Worm (Caenorhabditis elegans) whole organism, midembryonic: ENCODE measurements around the gene epi-1.
"Not testable (repeated sequence)": the region's sequence is repeated elsewhere in the genome, so short reads cannot be mapped to it uniquely, and the experiment has no call there.

ENCODE experiments used
- T22C8.4 ChIP-seq: fragments of 200-800 bp; sonication (Bioruptor generic); IDR thresholded peaks from 2 replicates; pipeline ENCODE4 v1.3.6; 2022; ENCODE audit warnings: missing genetic modification characterization, missing compliant biosample characterization
- cog-1 ChIP-seq: sonication (generic microtip); optimal IDR thresholded peaks from 2 replicates; lab custom pipeline; 2016; ENCODE audit warnings: missing genetic modification characterization, missing compliant biosample characterization
- flt-1 ChIP-seq: fragments of 200-800 bp; sonication (Bioruptor generic); IDR thresholded peaks from 2 replicates; pipeline ENCODE4 v1.3.6; 2022; ENCODE audit warnings: missing genetic modification characterization, missing compliant biosample characterization
- klf-2 ChIP-seq: fragments of 200-800 bp; sonication (Bioruptor generic); conservative IDR thresholded peaks from 2 replicates; pipeline ENCODE4 v1.3.6; 2022; ENCODE audit warnings: missing genetic modification reagents, missing genetic modification characterization, missing compliant biosample characterization
- med-1 ChIP-seq: sonication (generic microtip); optimal IDR thresholded peaks from 2 replicates; lab custom pipeline; 2017; ENCODE audit warnings: missing genetic modification characterization, mild to moderate bottlenecking, missing compliant biosample characterization, antibody characterized with exemption, missing genetic modification reagents; ENCODE audit not compliant: insufficient read depth
- ref-1 ChIP-seq: fragments of 200-800 bp; sonication (Bioruptor generic); conservative IDR thresholded peaks from 2 replicates; pipeline ENCODE4 v1.3.6; 2022; ENCODE audit warnings: missing genetic modification reagents, missing genetic modification characterization, missing compliant biosample characterization
- tab-1 ChIP-seq: fragments of 200-800 bp; sonication (Bioruptor generic); IDR thresholded peaks from 2 replicates; pipeline ENCODE4 v1.3.6; 2022; ENCODE audit warnings: missing genetic modification characterization, missing compliant biosample characterization
- ztf-23 ChIP-seq: fragments of 200-800 bp; sonication (Bioruptor generic); IDR thresholded peaks from 2 replicates; pipeline ENCODE4 v1.3.6; 2022; ENCODE audit warnings: missing genetic modification reagents, missing genetic modification characterization, missing compliant biosample characterization
- ztf-29 ChIP-seq: fragments of 200-800 bp; sonication (Bioruptor generic); IDR thresholded peaks from 2 replicates; pipeline ENCODE4 v1.3.6; 2022; ENCODE audit warnings: missing genetic modification reagents, missing genetic modification characterization, missing compliant biosample characterization

epi-1 gene

DNA sequence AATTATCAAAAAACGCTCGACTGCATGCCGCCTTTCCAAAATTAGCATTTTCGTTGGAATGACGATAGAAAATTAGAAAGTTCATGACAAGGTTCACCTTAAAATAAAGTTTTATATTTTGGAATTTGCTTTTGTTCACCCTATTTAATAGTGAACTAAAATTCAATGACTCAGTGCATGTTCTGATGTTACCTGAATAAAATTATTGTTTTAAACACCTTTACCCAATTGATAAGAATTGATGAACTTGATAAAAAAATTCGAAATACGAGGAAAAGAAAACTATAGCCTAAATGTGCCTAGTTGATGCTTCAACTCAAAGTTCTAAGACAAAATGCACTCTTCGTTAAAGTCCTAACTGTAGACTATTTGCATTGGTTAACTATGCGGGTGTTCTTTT, 5.6 kb upstream of the epi-1 start:
- TF ChIP-seq med-1 (no peak), flt-1 (GFP tag; lab: Robert Waterston, UW) (no peak), tab-1 (GFP tag; lab: Robert Waterston, UW) (no peak), ztf-23 (no peak), T22C8.4 (GFP tag; lab: Robert Waterston, UW) (no peak), ref-1 (no peak), ztf-29 (no peak), cog-1 (tag; lab: Kevin White, UChicago) (no peak), klf-2 (no peak)

DNA sequence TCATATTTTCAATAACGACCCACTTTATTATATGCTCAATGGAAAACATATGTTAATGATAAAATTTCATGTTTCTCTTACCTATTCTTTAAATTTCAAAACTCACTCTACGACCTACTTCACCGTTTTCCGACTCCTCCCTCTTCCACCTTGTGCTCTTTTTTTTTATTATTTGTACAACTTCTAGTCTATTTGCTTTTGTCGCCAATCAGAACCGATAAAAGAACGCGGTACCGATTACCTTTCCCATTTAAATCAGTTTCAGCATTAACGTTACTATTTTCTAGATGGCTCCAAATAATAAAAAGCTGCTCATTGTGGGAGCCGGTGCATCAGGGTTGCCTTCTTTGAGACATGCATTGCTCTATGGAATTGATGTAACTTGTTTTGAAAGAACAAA, 4.9 kb upstream of the epi-1 start, which contains the start of gene fmo-1:
TSS of gene fmo-1 (plus strand) at position 98 of the 400 bp plus-strand sequence.
- TF ChIP-seq cog-1 (tag; lab: Kevin White, UChicago) (no peak), ztf-23 (no peak), klf-2 (no peak), T22C8.4 (GFP tag; lab: Robert Waterston, UW) (no peak), ztf-29 (no peak), med-1 (no peak), tab-1 (GFP tag; lab: Robert Waterston, UW) (no peak), flt-1 (GFP tag; lab: Robert Waterston, UW) (no peak), ref-1 (no peak)

DNA sequence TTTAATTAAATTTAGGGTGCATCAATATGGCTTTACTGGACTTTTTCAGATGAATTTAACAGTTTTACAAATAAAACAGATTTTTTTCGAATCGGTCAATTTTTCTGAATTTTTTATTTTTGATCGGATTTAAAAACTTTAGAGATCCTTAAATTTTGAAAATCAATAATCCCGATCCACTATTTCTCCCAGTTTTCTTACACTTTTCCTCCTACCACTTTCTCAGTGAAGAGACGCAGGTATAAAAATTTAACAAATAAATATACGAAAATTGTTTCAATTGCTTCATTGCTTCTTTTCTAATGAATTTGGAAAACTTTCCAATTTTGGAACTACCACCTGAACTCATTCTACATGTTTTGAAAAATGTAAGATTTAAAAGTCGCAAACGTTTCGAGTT, 2.5 kb upstream of the epi-1 start, which contains the start of gene K08C7.7:
TSS of gene K08C7.7 (plus strand) at position 301 of the 400 bp plus-strand sequence.
- TF ChIP-seq med-1 = no peak
- TF ChIP-seq ref-1 = no peak
- no peak for TF ChIP-seq ztf-23
- no peak for TF ChIP-seq T22C8.4 (GFP tag; lab: Robert Waterston, UW)

DNA sequence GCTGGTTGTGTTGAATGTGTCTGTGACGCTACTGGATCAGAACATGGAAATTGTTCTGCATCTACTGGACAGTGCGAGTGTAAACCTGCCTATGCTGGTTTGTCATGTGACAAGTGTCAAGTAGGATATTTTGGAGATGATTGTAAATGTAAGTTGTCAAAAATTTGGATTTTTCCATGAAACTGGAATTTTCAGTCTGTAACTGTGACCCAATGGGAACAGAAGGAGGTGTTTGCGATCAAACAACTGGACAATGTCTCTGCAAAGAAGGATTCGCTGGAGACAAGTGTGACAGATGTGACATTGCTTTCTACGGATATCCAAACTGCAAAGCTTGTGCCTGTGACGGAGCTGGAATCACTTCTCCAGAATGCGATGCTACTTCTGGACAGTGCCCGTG, 1.9 kb downstream of the epi-1 start:
- TF ChIP-seq ztf-29 = no peak

DNA sequence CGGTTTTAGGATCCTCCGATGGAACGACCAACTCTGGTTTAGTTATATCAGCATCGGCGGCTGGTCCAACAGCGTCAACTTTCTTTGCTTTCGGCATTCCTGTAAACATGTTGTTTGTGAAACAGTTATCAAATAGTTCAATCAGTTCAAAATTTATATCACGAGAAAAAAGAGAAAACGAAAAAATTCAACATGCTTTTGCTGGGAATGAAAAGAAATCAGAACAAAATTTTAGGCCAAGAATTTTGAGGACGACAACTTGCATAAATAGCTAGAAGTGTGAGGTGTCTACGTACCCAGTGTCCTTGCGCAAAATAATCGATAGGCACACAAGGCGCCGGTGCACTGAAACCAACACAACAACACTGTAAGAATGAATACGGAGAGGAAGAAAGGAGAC, 13.8 kb downstream of the epi-1 start, which contains the start of gene K08C7.4:
TSS of gene K08C7.4 (minus strand) at position 101 of the 400 bp plus-strand sequence.
- no peak for TF ChIP-seq ztf-29
- no peak for TF ChIP-seq med-1
- no peak for TF ChIP-seq ref-1
- no peak for TF ChIP-seq cog-1 (tag; lab: Kevin White, UChicago)
- no peak for TF ChIP-seq klf-2
- no peak for TF ChIP-seq ztf-23
- TF ChIP-seq tab-1 (GFP tag; lab: Robert Waterston, UW) = no peak
- no peak for TF ChIP-seq flt-1 (GFP tag; lab: Robert Waterston, UW)
- TF ChIP-seq T22C8.4 (GFP tag; lab: Robert Waterston, UW) = no peak

DNA sequence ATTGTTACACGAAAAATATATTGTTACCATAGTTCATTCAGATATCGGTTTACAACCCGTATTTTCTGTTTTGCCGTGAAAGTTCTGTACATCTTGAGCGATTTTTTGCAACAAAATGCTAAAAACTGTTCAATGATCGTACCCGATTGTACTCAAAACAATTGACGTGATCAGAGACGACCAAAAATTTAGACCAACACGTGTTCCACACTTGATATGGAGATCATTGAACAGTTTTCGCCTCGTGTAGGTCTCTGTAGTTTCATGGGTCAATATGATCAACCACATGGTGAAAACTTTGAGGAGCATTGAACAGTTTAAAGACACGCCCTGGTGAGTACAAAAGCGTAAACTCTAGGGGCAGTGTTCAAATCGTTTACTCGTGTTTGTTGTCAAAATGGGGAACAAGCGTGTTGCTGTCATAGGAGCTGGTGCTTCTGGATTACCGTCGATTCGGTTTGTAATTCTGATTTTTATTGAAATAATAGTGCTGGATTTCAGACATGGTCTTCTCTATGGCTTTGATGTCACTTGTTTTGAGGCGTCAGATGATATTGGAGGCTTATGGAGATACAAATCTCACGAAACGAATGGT, 15.6 kb downstream of the epi-1 start, which contains the start of gene fmo-2:
TSS of gene fmo-2 (plus strand) at position 370 of the 595 bp plus-strand sequence.
- TF ChIP-seq ztf-29 (no peak), T22C8.4 (GFP tag; lab: Robert Waterston, UW) (no peak), med-1 (no peak), flt-1 (GFP tag; lab: Robert Waterston, UW) (no peak), ref-1 (no peak)

DNA sequence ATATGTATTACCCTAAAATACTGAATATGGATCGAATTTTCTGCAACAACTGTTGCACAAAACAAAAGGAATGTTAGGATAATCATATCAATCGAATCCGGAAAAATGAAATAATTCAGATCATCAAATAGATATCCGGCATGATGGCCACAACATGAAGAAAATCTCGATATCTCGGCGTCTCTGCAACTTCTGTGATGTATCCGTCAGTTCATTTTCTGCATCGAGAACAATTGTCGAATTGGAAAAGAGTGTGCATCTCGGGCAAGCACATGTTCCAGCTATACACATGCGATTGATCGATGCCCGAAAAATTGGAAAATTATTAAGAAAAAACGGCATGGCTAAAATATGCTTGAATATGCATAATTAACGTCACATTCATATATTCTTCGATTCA, 19.1 kb downstream of the epi-1 start, which contains the start of the genes K08C7.6 and R102.1:
TSS of gene K08C7.6 (minus strand) at position 101 of the 400 bp plus-strand sequence.
TSS of gene R102.1 (plus strand) at position 291 of the 400 bp plus-strand sequence.
- TF ChIP-seq klf-2 (no peak), ztf-23 (no peak), med-1 (no peak), T22C8.4 (GFP tag; lab: Robert Waterston, UW) (no peak), ztf-29 (no peak), cog-1 (tag; lab: Kevin White, UChicago) (no peak), flt-1 (GFP tag; lab: Robert Waterston, UW) (no peak), tab-1 (GFP tag; lab: Robert Waterston, UW) (no peak), ref-1 (no peak)

DNA sequence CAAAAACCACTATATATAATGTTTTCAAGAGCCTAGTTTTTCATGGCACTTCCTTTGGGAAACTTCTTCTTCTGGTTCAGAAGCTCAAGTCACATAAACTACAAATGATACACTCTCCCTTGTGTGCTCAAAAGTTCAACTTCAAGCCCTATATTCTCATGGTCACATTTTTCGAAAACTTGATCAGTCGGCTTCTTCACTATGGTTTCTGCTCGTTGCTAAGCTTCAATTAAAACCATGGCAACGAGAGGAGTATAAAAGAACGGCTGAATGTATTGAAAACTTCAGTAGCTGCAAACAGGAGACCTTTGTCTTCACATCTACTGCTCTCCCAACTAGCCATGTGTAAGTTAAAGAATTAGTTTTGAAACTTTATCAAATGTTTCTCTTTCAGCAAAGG, 20.7 kb downstream of the epi-1 start, which contains the start of gene R102.2:
TSS of gene R102.2 (plus strand) at position 301 of the 400 bp plus-strand sequence.
- not testable (repeated sequence) for TF ChIP-seq T22C8.4 (GFP tag; lab: Robert Waterston, UW); ztf-29; ztf-23

DNA sequence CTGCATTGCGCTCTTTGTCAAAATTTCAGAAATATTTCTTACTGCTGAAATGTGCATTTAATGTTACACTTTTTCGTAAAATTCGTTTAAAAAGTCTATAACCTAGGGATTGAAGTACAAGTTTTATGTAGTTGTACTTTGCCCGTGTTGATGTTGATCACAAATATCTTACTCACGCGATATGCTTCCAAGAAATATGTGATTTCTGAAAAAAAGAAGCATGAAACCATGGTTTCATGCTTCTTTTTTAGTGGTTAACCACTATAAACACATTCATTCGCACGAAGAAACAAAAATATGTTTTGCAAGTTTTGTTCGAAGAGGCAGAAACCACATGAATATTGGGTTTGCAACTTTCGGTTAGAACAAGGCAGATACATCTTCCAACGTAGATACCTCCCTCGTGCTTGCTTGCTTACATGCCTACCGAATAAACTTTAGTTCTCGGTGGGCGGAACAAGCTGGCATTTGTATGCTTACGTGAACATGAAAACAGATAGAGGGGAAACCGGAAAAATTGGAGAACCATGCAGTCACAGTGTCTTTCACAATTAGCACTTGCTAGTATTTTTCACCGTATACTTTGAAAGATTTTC, 22.4 kb downstream of the epi-1 start, which contains the start of gene R102.3:
TSS of gene R102.3 (plus strand) at position 546 of the 596 bp plus-strand sequence.
- TF ChIP-seq flt-1 (GFP tag; lab: Robert Waterston, UW) = no peak

DNA sequence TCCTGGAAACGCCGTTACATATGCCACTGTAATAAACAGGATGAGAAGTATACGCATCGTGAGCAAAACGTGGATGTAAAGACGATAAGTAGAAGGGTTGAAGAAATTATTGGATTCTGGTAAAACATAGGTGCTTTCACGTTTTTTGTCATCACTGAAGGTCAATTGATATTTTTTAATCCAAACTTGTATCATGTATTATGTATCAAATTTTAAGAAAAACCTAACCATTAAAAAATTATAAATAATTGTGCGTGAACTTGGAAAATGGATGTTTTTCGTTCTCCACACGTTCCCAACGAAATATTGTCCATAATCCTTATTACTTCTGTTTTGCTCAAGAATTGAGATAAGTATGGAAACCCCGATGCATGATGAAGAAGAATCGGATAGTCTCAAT, 23.5 kb downstream of the epi-1 start, which contains the start of gene R102.8:
TSS of gene R102.8 (minus strand) at position 101 of the 400 bp plus-strand sequence.
- TF ChIP-seq ztf-23 = no peak
- TF ChIP-seq med-1 = no peak
- TF ChIP-seq klf-2 = no peak
- no peak for TF ChIP-seq T22C8.4 (GFP tag; lab: Robert Waterston, UW)
- TF ChIP-seq flt-1 (GFP tag; lab: Robert Waterston, UW) = no peak
- TF ChIP-seq ref-1 = no peak
- no peak for TF ChIP-seq ztf-29
- TF ChIP-seq tab-1 (GFP tag; lab: Robert Waterston, UW) = no peak
- no peak for TF ChIP-seq cog-1 (tag; lab: Kevin White, UChicago)

DNA sequence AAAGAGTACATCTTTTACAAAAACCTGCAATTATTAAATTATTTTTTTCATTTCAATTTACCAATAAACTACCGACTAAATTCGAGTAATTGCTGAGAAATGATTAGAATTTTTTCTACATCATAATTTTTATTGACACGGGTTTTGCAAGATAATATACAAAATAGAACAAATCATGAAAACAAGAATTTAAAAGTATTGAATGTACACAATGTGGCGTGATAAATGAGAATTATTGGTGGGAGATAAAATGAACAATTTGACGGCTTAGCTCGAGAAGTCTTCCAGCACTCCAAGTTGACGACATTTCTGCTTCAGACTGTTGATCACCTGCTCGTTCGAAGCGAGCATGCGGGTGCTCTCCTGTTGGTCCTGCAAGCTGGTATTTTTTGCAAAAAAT, 28.6 kb downstream of the epi-1 start, which contains the start of gene R102.4:
TSS of gene R102.4 (minus strand) at position 101 of the 400 bp plus-strand sequence.
- TF ChIP-seq ztf-23 (no peak), med-1 (no peak), flt-1 (GFP tag; lab: Robert Waterston, UW) (no peak), T22C8.4 (GFP tag; lab: Robert Waterston, UW) (no peak), cog-1 (tag; lab: Kevin White, UChicago) (no peak), tab-1 (GFP tag; lab: Robert Waterston, UW) (no peak), ref-1 (no peak), ztf-29 (no peak), klf-2 (no peak)
